Fruit fly (Drosophila melanogaster) whole organism, embryonic: ENCODE data around the gene Gr28a.
A peak's percentile ranks its signal among the peaks of the same experiment; 100 is the strongest.

ENCODE experiments used
- Asciz ChIP-seq: fragments of 200-800 bp; sonication (Bioruptor generic); optimal IDR thresholded peaks from 2 replicates; lab custom pipeline; 2017; ENCODE audit warnings: missing biosample characterization, mild to moderate bottlenecking, missing genetic modification characterization, missing genetic modification reagents
- CG1024 ChIP-seq: fragments of 200-800 bp; sonication (Bioruptor generic); IDR thresholded peaks from 2 replicates; pipeline ENCODE4 v1.3.6; 2022; ENCODE audit warnings: missing biosample characterization, missing genetic modification characterization
- CG10267 ChIP-seq: fragments of 200-800 bp; sonication (Bioruptor generic); optimal IDR thresholded peaks from 2 replicates; lab custom pipeline; 2018; ENCODE audit warnings: missing biosample characterization, mild to moderate bottlenecking, missing genetic modification characterization, moderate library complexity
- CG11085 ChIP-seq: fragments of 200-800 bp; sonication (Bioruptor generic); IDR thresholded peaks from 2 replicates; pipeline ENCODE4 v1.3.6; 2022; ENCODE audit warnings: missing biosample characterization, missing genetic modification characterization
- CG12744 ChIP-seq: fragments of 200-800 bp; sonication (Bioruptor generic); optimal IDR thresholded peaks from 2 replicates; lab custom pipeline; 2016; ENCODE audit warnings: missing biosample characterization, missing genetic modification characterization
- CG14710 ChIP-seq: fragments of 200-800 bp; sonication (Bioruptor generic); optimal IDR thresholded peaks from 3 replicates; lab custom pipeline; 2019; ENCODE audit warnings: missing biosample characterization, mild to moderate bottlenecking, missing genetic modification characterization, moderate library complexity
- CG15601 ChIP-seq: fragments of 200-800 bp; sonication (Bioruptor generic); optimal IDR thresholded peaks from 3 replicates; lab custom pipeline; 2019; ENCODE audit warnings: missing biosample characterization, mild to moderate bottlenecking, missing genetic modification characterization, moderate library complexity
- CG2875 ChIP-seq: fragments of 200-800 bp; sonication (Bioruptor generic); optimal IDR thresholded peaks from 2 replicates; lab custom pipeline; 2017; ENCODE audit warnings: missing biosample characterization, mild to moderate bottlenecking, missing genetic modification characterization, missing genetic modification reagents
- CG2889 ChIP-seq: fragments of 200-800 bp; sonication (Bioruptor generic); IDR thresholded peaks from 3 replicates; pipeline ENCODE4 v1.3.6; 2022; ENCODE audit warnings: missing biosample characterization, missing genetic modification characterization
- CG4282 ChIP-seq: fragments of 200-800 bp; sonication (Bioruptor generic); optimal IDR thresholded peaks from 2 replicates; lab custom pipeline; 2016; ENCODE audit warnings: missing biosample characterization, missing genetic modification characterization
- CG6175 ChIP-seq: fragments of 200-800 bp; sonication (Bioruptor generic); IDR thresholded peaks from 3 replicates; pipeline ENCODE4 v1.3.6; 2022; ENCODE audit warnings: missing biosample characterization, missing genetic modification characterization
- CG6272 ChIP-seq: fragments of 200-800 bp; sonication (Bioruptor generic); IDR thresholded peaks from 2 replicates; pipeline ENCODE4 v1.3.6; 2022; ENCODE audit warnings: missing biosample characterization, missing genetic modification characterization
- CG7963 ChIP-seq: fragments of 200-800 bp; sonication (Bioruptor generic); IDR thresholded peaks from 3 replicates; pipeline ENCODE4 v1.3.6; 2022; ENCODE audit warnings: missing biosample characterization, missing genetic modification characterization; ENCODE audit not compliant: partially characterized antibody
- Dfd ChIP-seq, 2 experiments: fragments of >200 bp; optimal IDR thresholded peaks; 2 replicates each; lab custom pipeline; 2017; ENCODE audit warnings: missing biosample characterization in 2 of 2, missing genetic modification characterization in 2 of 2
- Dip2 ChIP-seq: fragments of 200-800 bp; sonication (Bioruptor generic); IDR thresholded peaks from 2 replicates; pipeline ENCODE4 v1.3.6; 2022; ENCODE audit warnings: missing biosample characterization, missing genetic modification characterization
- Dip3 ChIP-seq: fragments of 200-800 bp; sonication (Bioruptor generic); optimal IDR thresholded peaks from 3 replicates; lab custom pipeline; 2016; ENCODE audit warnings: missing biosample characterization, missing genetic modification characterization
- Gsc ChIP-seq: fragments of 200-800 bp; sonication (Bioruptor generic); IDR thresholded peaks from 2 replicates; pipeline ENCODE4 v1.3.6; 2022; ENCODE audit warnings: missing biosample characterization, missing genetic modification characterization
- Hmr ChIP-seq: fragments of 200-800 bp; sonication (Bioruptor generic); optimal IDR thresholded peaks from 3 replicates; lab custom pipeline; 2017; ENCODE audit warnings: mild to moderate bottlenecking, missing biosample characterization, missing genetic modification reagents, missing genetic modification characterization
- Hr78 ChIP-seq, 2 experiments: fragments of 200-800 bp in 1 of 2; fragments of >200 bp in 1 of 2; sonication (Bioruptor generic) in 1 of 2; optimal IDR thresholded peaks; 2 replicates each; lab custom pipeline; 2017 to 2019; ENCODE audit warnings: missing biosample characterization in 2 of 2, missing genetic modification characterization in 2 of 2, mild to moderate bottlenecking in 1 of 2, moderate library complexity in 1 of 2
- Hsf ChIP-seq: fragments of 200-800 bp; sonication (Bioruptor generic); optimal IDR thresholded peaks from 3 replicates; lab custom pipeline; 2016; ENCODE audit warnings: missing biosample characterization, missing genetic modification characterization
- Kr ChIP-seq: fragments of 200-800 bp; sonication (Bioruptor generic); optimal IDR thresholded peaks from 2 replicates; lab custom pipeline; 2017; ENCODE audit warnings: missing biosample characterization, mild to moderate bottlenecking, missing genetic modification characterization
- NC2β ChIP-seq: fragments of 200-800 bp; sonication (Bioruptor generic); optimal IDR thresholded peaks from 2 replicates; lab custom pipeline; 2016; ENCODE audit warnings: missing biosample characterization, missing genetic modification characterization
- Nf-YA ChIP-seq: fragments of 200-800 bp; sonication (Bioruptor generic); IDR thresholded peaks from 2 replicates; pipeline ENCODE4 v1.3.6; 2022; ENCODE audit warnings: missing biosample characterization, missing genetic modification characterization
- Nf-YC ChIP-seq: fragments of 200-800 bp; optimal IDR thresholded peaks from 3 replicates; lab custom pipeline; 2019; ENCODE audit warnings: missing biosample characterization, mild to moderate bottlenecking, missing genetic modification characterization, moderate library complexity
- Poxn ChIP-seq: fragments of 200-800 bp; sonication (Bioruptor generic); IDR thresholded peaks from 2 replicates; pipeline ENCODE4 v1.3.6; 2022; ENCODE audit warnings: missing biosample characterization, missing genetic modification characterization
- Ptx1 ChIP-seq: fragments of 200-800 bp; sonication (Bioruptor generic); IDR thresholded peaks from 2 replicates; pipeline ENCODE4 v1.3.6; 2022; ENCODE audit warnings: missing biosample characterization, missing genetic modification characterization
- Scr ChIP-seq: fragments of 200-800 bp; sonication (Bioruptor generic); IDR thresholded peaks from 2 replicates; pipeline ENCODE4 v1.3.6; 2022; ENCODE audit warnings: missing biosample characterization, missing genetic modification characterization; ENCODE audit not compliant: partially characterized antibody
- Sox100B ChIP-seq: fragments of 200-800 bp; sonication (Bioruptor generic); optimal IDR thresholded peaks from 3 replicates; lab custom pipeline; 2018; ENCODE audit warnings: missing biosample characterization, mild to moderate bottlenecking, missing genetic modification characterization
- Sry-β ChIP-seq: fragments of 200-800 bp; sonication (Bioruptor generic); optimal IDR thresholded peaks from 2 replicates; lab custom pipeline; 2018; ENCODE audit warnings: missing biosample characterization, mild to moderate bottlenecking, missing genetic modification characterization, moderate library complexity
- Taf1 ChIP-seq: fragments of 200-800 bp; sonication (Bioruptor generic); IDR thresholded peaks from 2 replicates; pipeline ENCODE4 v1.3.6; 2022; ENCODE audit warnings: missing biosample characterization, missing genetic modification characterization
- Xrp1 ChIP-seq: fragments of 200-800 bp; sonication (Bioruptor generic); IDR thresholded peaks from 2 replicates; pipeline ENCODE4 v1.3.6; 2022; ENCODE audit warnings: missing biosample characterization, missing genetic modification characterization
- bab2 ChIP-seq: fragments of 200-800 bp; sonication (Bioruptor generic); optimal IDR thresholded peaks from 2 replicates; lab custom pipeline; 2016; ENCODE audit warnings: missing biosample characterization, missing genetic modification characterization
- bbx ChIP-seq: fragments of 200-800 bp; sonication (Bioruptor generic); IDR thresholded peaks from 2 replicates; pipeline ENCODE4 v1.3.6; 2022; ENCODE audit warnings: missing biosample characterization, missing genetic modification characterization; ENCODE audit not compliant: partially characterized antibody
- cwo ChIP-seq: fragments of 200-800 bp; sonication (Bioruptor generic); optimal IDR thresholded peaks from 3 replicates; lab custom pipeline; 2017; ENCODE audit warnings: missing biosample characterization, missing genetic modification characterization, mild to moderate bottlenecking, moderate library complexity, missing genetic modification reagents
- disco-r ChIP-seq: fragments of 200-800 bp; sonication (Bioruptor generic); optimal IDR thresholded peaks from 2 replicates; lab custom pipeline; 2016; ENCODE audit warnings: missing biosample characterization, missing genetic modification characterization
- dysf ChIP-seq: fragments of 200-800 bp; sonication (Bioruptor generic); IDR thresholded peaks from 3 replicates; pipeline ENCODE4 v1.3.6; 2022; ENCODE audit warnings: missing biosample characterization, missing genetic modification characterization
- fu2 ChIP-seq: fragments of 200-800 bp; sonication (Bioruptor generic); optimal IDR thresholded peaks from 2 replicates; lab custom pipeline; 2016; ENCODE audit warnings: missing biosample characterization, missing genetic modification characterization
- hth ChIP-seq: fragments of >200 bp; optimal IDR thresholded peaks from 2 replicates; lab custom pipeline; 2017; ENCODE audit warnings: inconsistent platforms
- inv ChIP-seq: fragments of 200-800 bp; sonication (Bioruptor generic); IDR thresholded peaks from 2 replicates; pipeline ENCODE4 v1.3.6; 2022; ENCODE audit warnings: missing biosample characterization, missing genetic modification characterization; ENCODE audit not compliant: partially characterized antibody
- kay ChIP-seq: fragments of 200-800 bp; sonication (Bioruptor generic); optimal IDR thresholded peaks from 2 replicates; lab custom pipeline; 2016; ENCODE audit warnings: missing biosample characterization, missing genetic modification characterization
- mam ChIP-seq: fragments of 200-800 bp; sonication (Bioruptor generic); optimal IDR thresholded peaks from 3 replicates; lab custom pipeline; 2016; ENCODE audit warnings: missing biosample characterization, missing genetic modification characterization
- onecut ChIP-seq: fragments of 200-800 bp; sonication (Bioruptor generic); IDR thresholded peaks from 2 replicates; pipeline ENCODE4 v1.3.6; 2022; ENCODE audit warnings: missing biosample characterization, missing genetic modification characterization
- pfk ChIP-seq: fragments of 200-800 bp; sonication (Bioruptor generic); optimal IDR thresholded peaks from 2 replicates; lab custom pipeline; 2018; ENCODE audit warnings: missing biosample characterization, mild to moderate bottlenecking, missing genetic modification characterization, moderate library complexity
- ranshi ChIP-seq: fragments of 200-800 bp; sonication (Bioruptor generic); IDR thresholded peaks from 2 replicates; pipeline ENCODE4 v1.3.6; 2022; ENCODE audit warnings: missing biosample characterization, missing genetic modification characterization
- sd ChIP-seq: fragments of 200-800 bp; sonication (Bioruptor generic); optimal IDR thresholded peaks from 3 replicates; lab custom pipeline; 2018; ENCODE audit warnings: missing biosample characterization, mild to moderate bottlenecking, missing genetic modification characterization, moderate library complexity
- slbo ChIP-seq: fragments of 200-800 bp; sonication (Bioruptor generic); IDR thresholded peaks from 2 replicates; pipeline ENCODE4 v1.3.6; 2022; ENCODE audit warnings: missing biosample characterization, missing genetic modification characterization
- slp2 ChIP-seq: fragments of 200-800 bp; sonication (Bioruptor generic); optimal IDR thresholded peaks from 2 replicates; lab custom pipeline; 2016; ENCODE audit warnings: missing biosample characterization, missing genetic modification characterization
- tap ChIP-seq: fragments of 200-800 bp; optimal IDR thresholded peaks from 3 replicates; lab custom pipeline; 2019; ENCODE audit warnings: missing biosample characterization, mild to moderate bottlenecking, missing genetic modification characterization, moderate library complexity
- tin ChIP-seq: fragments of 200-800 bp; sonication (Bioruptor generic); optimal IDR thresholded peaks from 3 replicates; lab custom pipeline; 2016; ENCODE audit warnings: missing biosample characterization, missing genetic modification characterization
- wor ChIP-seq: fragments of 200-800 bp; sonication (Bioruptor generic); IDR thresholded peaks from 2 replicates; pipeline ENCODE4 v1.3.6; 2022; ENCODE audit warnings: missing biosample characterization, missing genetic modification characterization

Gr28a gene

dm6 chr2L:7411947-7412621, 41.9 kb downstream of the Gr28a start, which contains the start of gene chm (continued):
- TF ChIP-seq CG6175 (GFP tag; lab: Robert Waterston, UW) (no peak), CG6272 (GFP tag; lab: Robert Waterston, UW) (0 out of 2 replicates have a peak, but pooled peaks have one; percentile 60), CG12744 (GFP tag; lab: Kevin White, UChicago) (peak; percentile 22), CG2889 (GFP tag; lab: Robert Waterston, UW) (0 out of 3 replicates have a peak, but pooled peaks have one; percentile 11), Ptx1 (GFP tag; lab: Robert Waterston, UW) (peak; percentile 32), slp2 (GFP tag; lab: Kevin White, UChicago) (no peak), Dip3 (no peak), CG14710 (tag; lab: Kevin White, UChicago) (peak; percentile 51), CG2875 (GFP tag; lab: Kevin White, UChicago) (no peak), Hsf (peak; percentile 28), Hr78 (GFP tag; optimal IDR thresholded peaks at IDR 0.05; lab: Kevin White, UChicago) (no peak), disco-r (GFP tag; lab: Kevin White, UChicago) (no peak), hth (lab: Kevin White, UChicago) (no peak), wor (GFP tag; lab: Robert Waterston, UW) (no peak), Hmr (no peak), CG10267 (tag; lab: Kevin White, UChicago) (peak; percentile 41), CG7963 (peak; percentile 83), CG1024 (no peak), cwo (no peak), tin (GFP tag; lab: Kevin White, UChicago) (peak; percentile 38), Asciz (GFP tag; lab: Kevin White, UChicago) (no peak), pfk (peak; percentile 53), tap (no peak), Sry-β (GFP tag; lab: Kevin White, UChicago) (no peak), Xrp1 (GFP tag; lab: Robert Waterston, UW) (0 out of 2 replicates have a peak, but pooled peaks have one; percentile 24), CG15601 (tag; lab: Kevin White, UChicago) (peak; percentile 28), dysf (peak; percentile 11; the same call in 1 of the 3 replicates), Poxn (no peak), NC2β (GFP tag; lab: Kevin White, UChicago) (no peak), Taf1 (GFP tag; lab: Robert Waterston, UW) (no peak), CG11085 (peak; percentile 32; the same call in 1 of the 2 replicates), sd (tag; lab: Kevin White, UChicago) (peak; percentile 66), mam (peak; percentile 59), Sox100B (GFP tag; lab: Kevin White, UChicago) (no peak), Dfd (GFP tag; optimal IDR thresholded peaks at IDR 0.05; lab: Kevin White, UChicago) (no peak), Nf-YC (peak; percentile 26), Gsc (GFP tag; lab: Robert Waterston, UW) (no peak), Dip2 (no peak), bab2 (GFP tag; lab: Kevin White, UChicago) (peak; percentile 10), Nf-YA (no peak), inv (GFP tag; lab: Robert Waterston, UW) (peak; percentile 82), Scr (GFP tag; lab: Robert Waterston, UW) (peak; percentile 88), onecut (no peak), ranshi (GFP tag; lab: Robert Waterston, UW) (0 out of 2 replicates have a peak, but pooled peaks have one; percentile 21), CG4282 (GFP tag; lab: Kevin White, UChicago) (no peak), slbo (GFP tag; lab: Robert Waterston, UW) (peak; percentile 67), Kr (no peak), fu2 (GFP tag; lab: Kevin White, UChicago) (peak; percentile 4), bbx (GFP tag; lab: Robert Waterston, UW) (peak; percentile 87), kay (no peak)
